Worm (Caenorhabditis elegans): ENCODE data around the gene ceh-81.

DNA sequence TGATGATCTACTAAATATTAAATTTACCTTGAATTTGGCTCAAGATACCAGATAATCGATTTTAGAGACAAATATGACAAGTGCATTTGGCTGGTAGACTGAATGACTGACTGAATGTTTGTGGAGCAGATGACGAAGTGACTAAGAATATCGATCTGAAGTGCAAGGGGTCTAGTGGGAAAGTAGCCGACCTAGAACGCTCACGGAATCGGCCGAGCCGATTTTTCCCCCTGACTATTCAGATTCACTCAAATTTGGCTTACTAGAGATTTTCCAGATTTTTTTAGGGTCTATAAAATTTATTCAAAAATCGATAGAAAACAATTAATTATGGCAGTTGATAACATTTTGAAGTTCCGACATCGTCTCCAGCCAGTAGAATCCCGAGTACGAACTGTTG, 35.7 kb upstream of the ceh-81 start, which contains the start of gene fbxc-26:
- TF ChIP-seq ceh-13 (GFP tag; optimal IDR thresholded peaks at IDR 0.05) (no peak), ama-1 (optimal IDR thresholded peaks at IDR 0.05) (no peak), scrt-1 (GFP tag; IDR thresholded peaks at IDR 0.05) (no peak), hmg-4 (GFP tag; optimal IDR thresholded peaks at IDR 0.05) (no peak), flt-1 (GFP tag; IDR thresholded peaks at IDR 0.05) (no peak), ceh-36 (tag; optimal IDR thresholded peaks at IDR 0.05) (no peak), hnd-1 (tag; optimal IDR thresholded peaks at IDR 0.05) (no peak), tbx-37 (GFP tag; conservative IDR thresholded peaks at IDR 0.05) (no peak), ets-7 (tag; optimal IDR thresholded peaks at IDR 0.05) (no peak)
